Worm (Caenorhabditis elegans) whole organism, young adult: Measurements from ENCODE around the gene degl-1.
"Not testable (repeated sequence)": the region's sequence is repeated elsewhere in the genome, so short reads cannot be mapped to it uniquely, and the experiment has no call there.

ENCODE experiments used
- F33H1.4 ChIP-seq: fragments of 200-800 bp; sonication (Bioruptor generic); IDR thresholded peaks from 2 replicates; pipeline ENCODE4 v1.3.6; 2022; ENCODE audit warnings: missing genetic modification reagents, missing genetic modification characterization, missing compliant biosample characterization
- attf-6 ChIP-seq: fragments of 200-800 bp; sonication (Bioruptor generic); IDR thresholded peaks from 2 replicates; pipeline ENCODE4 v1.3.6; 2022; ENCODE audit warnings: missing genetic modification reagents, missing genetic modification characterization, missing compliant biosample characterization
- cebp-1 ChIP-seq, 2 experiments: fragments of 200-800 bp in 1 of 2; sonication (Bioruptor generic) in 1 of 2; sonication (generic microtip) in 1 of 2; IDR thresholded peaks in 1 of 2; optimal IDR thresholded peaks in 1 of 2; 2 replicates each; pipeline versions ENCODE4 v1.3.6 to Lab custom; 2017 to 2022; ENCODE audit warnings: missing compliant biosample characterization in 2 of 2, missing genetic modification characterization in 2 of 2, mild to moderate bottlenecking in 1 of 2, missing genetic modification reagents in 1 of 2, moderate library complexity in 1 of 2
- die-1 ChIP-seq: sonication (generic microtip); optimal IDR thresholded peaks from 2 replicates; lab custom pipeline; 2016; ENCODE audit warnings: missing genotype, mild to moderate bottlenecking, missing genetic modification characterization, missing compliant biosample characterization
- efl-1 ChIP-seq: fragments of 150-350 bp; optimal IDR thresholded peaks from 2 replicates; lab custom pipeline; 2014; ENCODE audit warnings: missing biosample characterization, missing genetic modification reagents, missing genetic modification characterization
- hlh-12 ChIP-seq: sonication (generic microtip); optimal IDR thresholded peaks from 2 replicates; lab custom pipeline; 2016; ENCODE audit warnings: missing genetic modification characterization, missing compliant biosample characterization
- let-526 ChIP-seq: fragments of 200-800 bp; sonication (Bioruptor generic); IDR thresholded peaks from 2 replicates; pipeline ENCODE4 v1.3.6; 2022; ENCODE audit warnings: missing genetic modification reagents, missing genetic modification characterization, missing compliant biosample characterization
- lin-35 ChIP-seq, 3 experiments: fragments of 150-350 bp in 2 of 3; sonication (generic microtip) in 1 of 3; optimal IDR thresholded peaks; 2 replicates each; lab custom pipeline; 2014 to 2018; ENCODE audit warnings: missing biosample characterization in 3 of 3, missing genetic modification characterization in 3 of 3, missing genetic modification reagents in 3 of 3
- nfya-1 ChIP-seq: sonication (generic microtip); optimal IDR thresholded peaks from 2 replicates; lab custom pipeline; 2017; ENCODE audit warnings: antibody characterized with exemption, missing compliant biosample characterization, missing genetic modification characterization, borderline replicate concordance; ENCODE audit not compliant: insufficient read depth
- nhr-120 ChIP-seq: fragments of 200-800 bp; sonication (Bioruptor generic); IDR thresholded peaks from 2 replicates; pipeline ENCODE4 v1.3.6; 2022; ENCODE audit warnings: missing genetic modification characterization, missing compliant biosample characterization
- pha-4 ChIP-seq: fragments of 150-350 bp; sonication (generic microtip); optimal IDR thresholded peaks from 2 replicates; lab custom pipeline; 2014; ENCODE audit warnings: missing biosample characterization, missing genetic modification reagents, missing genetic modification characterization
- snpc-1.1 ChIP-seq: sonication (generic microtip); optimal IDR thresholded peaks from 2 replicates; lab custom pipeline; 2017; ENCODE audit warnings: missing genetic modification characterization, mild to moderate bottlenecking, missing compliant biosample characterization, antibody characterized with exemption, moderate library complexity, missing genotype, missing genetic modification reagents; ENCODE audit not compliant: insufficient read depth
- snpc-1.3 ChIP-seq: sonication (generic microtip); optimal IDR thresholded peaks from 2 replicates; lab custom pipeline; 2017; ENCODE audit warnings: missing genetic modification characterization, mild to moderate bottlenecking, missing compliant biosample characterization, antibody characterized with exemption, moderate library complexity, missing genotype, missing genetic modification reagents; ENCODE audit not compliant: insufficient read depth
- snpc-4 ChIP-seq, 5 experiments: fragments of 150-350 bp in 1 of 5; sonication (generic microtip) in 4 of 5; optimal IDR thresholded peaks; 2 replicates each; lab custom pipeline; 2014 to 2018; ENCODE audit warnings: missing genetic modification characterization in 5 of 5, missing biosample characterization in 3 of 5, antibody characterized with exemption in 2 of 5, mild to moderate bottlenecking in 2 of 5, missing compliant biosample characterization in 2 of 5, missing genotype in 2 of 5, moderate library complexity in 2 of 5, missing genetic modification reagents in 1 of 5

ce11 chrIV:14774454-14774853 lies 3.2 kb upstream of the degl-1 start, which contains the start of gene Y57G11C.51:
- not testable (repeated sequence) for TF ChIP-seq snpc-1.3; hlh-12 (tag; lab: Kevin White, UChicago); lin-35 (GFP tag; optimal IDR thresholded peaks at IDR 0.05; lab: Kevin White, UChicago); F33H1.4 (GFP tag; lab: Robert Waterston, UW); attf-6 (GFP tag; lab: Robert Waterston, UW); efl-1 (GFP tag; lab: Kevin White, UChicago); snpc-1.1; nhr-120 (GFP tag; lab: Robert Waterston, UW); snpc-4 (GFP tag; optimal IDR thresholded peaks at IDR 0.05; lab: Kevin White, UChicago); cebp-1 (GFP tag; IDR thresholded peaks at IDR 0.05; lab: Robert Waterston, UW); cebp-1 (tag; optimal IDR thresholded peaks at IDR 0.05; lab: Kevin White, UChicago); die-1 (tag; lab: Kevin White, UChicago); nfya-1 (tag; lab: Kevin White, UChicago); pha-4 (tag; lab: Kevin White, UChicago); let-526
- TF ChIP-seq snpc-4 (tag; optimal IDR thresholded peaks at IDR 0.05; lab: Kevin White, UChicago), result peak in 1 of 4 experiments; percentile 40
